Worm (Caenorhabditis elegans): Measurements from ENCODE around the gene lin-2.
A peak's percentile ranks its signal among the peaks of the same experiment; 100 is the strongest.

The lin-2 gene

DNA sequence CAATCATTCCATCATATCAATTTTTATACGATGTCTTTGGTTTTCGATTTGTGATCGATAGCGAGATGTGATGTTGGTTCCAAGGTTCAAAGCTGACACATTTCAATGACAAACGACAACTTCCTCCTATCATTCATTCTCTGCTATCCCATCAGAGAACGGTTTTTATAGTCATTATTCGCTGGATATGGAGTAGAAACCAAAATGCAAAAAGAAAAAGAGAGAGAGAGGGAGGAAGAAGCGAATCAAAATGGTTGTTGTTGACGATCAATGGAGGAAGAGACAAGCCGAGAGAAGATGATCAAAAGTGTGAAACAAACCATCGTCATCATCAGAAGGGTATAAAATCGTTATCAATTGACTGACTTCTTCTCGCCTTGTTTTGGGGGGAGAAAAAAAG lies 11.6 kb upstream of the lin-2 start, which contains the start of gene T24D3.2:
TSS of gene T24D3.2 (plus strand) at position 304 of the 400 bp plus-strand sequence.
- TF ChIP-seq aly-1 (tag; optimal IDR thresholded peaks at IDR 0.05), result no peak

- TF ChIP-seq scrt-1 (GFP tag; IDR thresholded peaks at IDR 0.05) (no peak), flt-1 (GFP tag; IDR thresholded peaks at IDR 0.05) (no peak), sea-1 (GFP tag; conservative IDR thresholded peaks at IDR 0.05) (no peak), ama-1 (optimal IDR thresholded peaks at IDR 0.05) (no peak), ets-7 (tag; optimal IDR thresholded peaks at IDR 0.05) (no peak), ceh-13 (GFP tag; optimal IDR thresholded peaks at IDR 0.05) (no peak)
Observed at ce11 chrX:12422580-12422979, 8.7 kb upstream of the lin-2 start.

- TF ChIP-seq hmg-4 (GFP tag; optimal IDR thresholded peaks at IDR 0.05), result no peak
- TF ChIP-seq ceh-13 (GFP tag; optimal IDR thresholded peaks at IDR 0.05), result no peak
- no peak for TF ChIP-seq hnd-1 (tag; optimal IDR thresholded peaks at IDR 0.05)
- TF ChIP-seq pes-1 (GFP tag; IDR thresholded peaks at IDR 0.05), result no peak
- no peak for TF ChIP-seq sea-1 (GFP tag; conservative IDR thresholded peaks at IDR 0.05)
- TF ChIP-seq flt-1 (GFP tag; IDR thresholded peaks at IDR 0.05), result no peak
- TF ChIP-seq B0310.2 (tag; optimal IDR thresholded peaks at IDR 0.05), result no peak
- no peak for TF ChIP-seq ets-7 (tag; optimal IDR thresholded peaks at IDR 0.05)
- TF ChIP-seq aly-1 (tag; optimal IDR thresholded peaks at IDR 0.05), result no peak
- TF ChIP-seq hmbx-1 (tag; optimal IDR thresholded peaks at IDR 0.05), result no peak
- no peak for TF ChIP-seq tbx-37 (GFP tag; conservative IDR thresholded peaks at IDR 0.05)
Observed at ce11 chrX:12415832-12416231, 2.0 kb upstream of the lin-2 start.

DNA sequence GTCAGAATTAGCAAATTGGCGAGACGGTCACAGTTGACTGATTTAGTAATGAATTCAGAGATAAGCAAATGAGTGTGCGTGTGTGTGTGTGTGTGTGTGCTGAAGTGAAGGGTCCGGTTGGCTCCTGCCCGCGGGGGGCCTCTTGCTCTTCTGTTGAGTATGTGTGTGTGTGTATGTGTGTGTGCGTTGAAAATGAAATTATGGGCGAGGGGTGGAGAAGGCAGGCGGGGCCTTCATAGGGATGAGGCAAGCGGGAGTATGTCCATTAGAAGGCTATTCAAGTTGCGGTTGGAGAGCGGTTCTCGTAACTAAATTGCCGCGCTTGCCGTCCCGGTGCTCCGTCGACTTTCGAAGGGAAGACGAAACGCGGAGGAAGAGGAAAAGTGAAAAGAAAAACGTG lies 6.5 kb downstream of the lin-2 start:
- TF ChIP-seq tbx-37 (GFP tag; conservative IDR thresholded peaks at IDR 0.05) (0 out of 2 replicates have a peak, but pooled peaks have one; percentile 12), B0310.2 (tag; optimal IDR thresholded peaks at IDR 0.05) (no peak), aly-1 (tag; optimal IDR thresholded peaks at IDR 0.05) (peak; percentile 77), scrt-1 (GFP tag; IDR thresholded peaks at IDR 0.05) (0 out of 2 replicates have a peak, but pooled peaks have one; percentile 15), hmg-4 (GFP tag; optimal IDR thresholded peaks at IDR 0.05) (peak; percentile 52), F13C5.2 (tag; optimal IDR thresholded peaks at IDR 0.05) (peak; percentile 0), sea-1 (GFP tag; conservative IDR thresholded peaks at IDR 0.05) (no peak)

ce11 chrX:12406592-12406991 lies 7.2 kb downstream of the lin-2 start:
- TF ChIP-seq pes-1 (GFP tag; IDR thresholded peaks at IDR 0.05), result no peak
- TF ChIP-seq ceh-13 (GFP tag; optimal IDR thresholded peaks at IDR 0.05), result no peak
- TF ChIP-seq tra-4 (tag; optimal IDR thresholded peaks at IDR 0.05), result no peak
- TF ChIP-seq tbx-37 (GFP tag; conservative IDR thresholded peaks at IDR 0.05), result no peak
- TF ChIP-seq ama-1 (optimal IDR thresholded peaks at IDR 0.05), result no peak
- no peak for TF ChIP-seq aly-1 (tag; optimal IDR thresholded peaks at IDR 0.05)
- TF ChIP-seq hnd-1 (tag; optimal IDR thresholded peaks at IDR 0.05), result no peak
- no peak for TF ChIP-seq B0310.2 (tag; optimal IDR thresholded peaks at IDR 0.05)
- TF ChIP-seq ets-7 (tag; optimal IDR thresholded peaks at IDR 0.05), result no peak
- TF ChIP-seq sea-1 (GFP tag; conservative IDR thresholded peaks at IDR 0.05), result no peak
- no peak for TF ChIP-seq hmg-4 (GFP tag; optimal IDR thresholded peaks at IDR 0.05)

DNA sequence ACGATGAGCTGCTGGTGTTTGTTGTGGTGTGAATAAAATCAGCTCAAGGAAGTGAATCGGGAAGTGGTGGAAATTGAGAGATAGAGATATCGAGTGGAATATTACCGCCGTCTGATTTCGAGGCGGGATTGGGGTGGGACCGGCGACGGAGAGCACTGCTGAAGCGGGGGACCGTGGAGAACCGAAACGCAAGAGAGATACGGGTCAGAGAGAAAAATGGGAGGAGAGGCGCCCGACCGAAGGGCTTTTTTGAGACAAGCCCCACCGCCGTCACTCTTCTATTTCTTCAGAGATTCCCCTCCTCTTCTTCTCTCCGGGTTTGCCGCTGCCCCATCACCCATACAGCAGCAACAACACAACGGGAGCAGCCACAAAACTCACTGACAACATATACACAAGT lies 7.8 kb downstream of the lin-2 start:
- TF ChIP-seq ets-7 (tag; optimal IDR thresholded peaks at IDR 0.05) (no peak), flt-1 (GFP tag; IDR thresholded peaks at IDR 0.05) (no peak), F13C5.2 (tag; optimal IDR thresholded peaks at IDR 0.05) (no peak), pes-1 (GFP tag; IDR thresholded peaks at IDR 0.05) (no peak), hmg-4 (GFP tag; optimal IDR thresholded peaks at IDR 0.05) (no peak), aly-1 (tag; optimal IDR thresholded peaks at IDR 0.05) (no peak), ceh-36 (tag; optimal IDR thresholded peaks at IDR 0.05) (no peak), hmbx-1 (tag; optimal IDR thresholded peaks at IDR 0.05) (no peak), B0310.2 (tag; optimal IDR thresholded peaks at IDR 0.05) (no peak), tra-4 (tag; optimal IDR thresholded peaks at IDR 0.05) (no peak), scrt-1 (GFP tag; IDR thresholded peaks at IDR 0.05) (no peak), hnd-1 (tag; optimal IDR thresholded peaks at IDR 0.05) (no peak)

DNA sequence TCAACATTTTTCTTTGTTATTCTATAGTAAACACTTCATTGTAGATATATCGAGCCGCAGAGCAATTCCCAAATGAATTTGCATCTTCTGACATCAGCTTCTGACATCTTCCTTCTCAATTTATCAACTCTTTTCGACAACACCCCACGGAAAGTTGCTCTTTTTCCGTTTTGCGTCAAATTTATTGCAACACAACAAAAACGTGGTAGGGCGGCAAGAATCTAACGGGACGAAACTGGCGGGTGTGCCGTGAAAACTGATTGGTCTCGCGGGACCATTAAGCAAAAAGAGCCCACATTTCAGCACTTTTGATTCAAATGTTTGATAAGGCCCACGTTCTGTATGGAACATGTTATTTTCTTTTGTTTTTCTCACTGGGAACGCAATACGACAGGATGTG lies 9.1 kb downstream of the lin-2 start:
- TF ChIP-seq sea-1 (GFP tag; conservative IDR thresholded peaks at IDR 0.05), result no peak
- TF ChIP-seq tra-4 (tag; optimal IDR thresholded peaks at IDR 0.05), result no peak
- no peak for TF ChIP-seq ceh-36 (tag; optimal IDR thresholded peaks at IDR 0.05)
- TF ChIP-seq tbx-37 (GFP tag; conservative IDR thresholded peaks at IDR 0.05), result no peak
- TF ChIP-seq ama-1 (optimal IDR thresholded peaks at IDR 0.05), result no peak
- TF ChIP-seq hnd-1 (tag; optimal IDR thresholded peaks at IDR 0.05), result no peak
- TF ChIP-seq pes-1 (GFP tag; IDR thresholded peaks at IDR 0.05), result no peak
- no peak for TF ChIP-seq flt-1 (GFP tag; IDR thresholded peaks at IDR 0.05)
- TF ChIP-seq ceh-13 (GFP tag; optimal IDR thresholded peaks at IDR 0.05), result no peak
- no peak for TF ChIP-seq tbx-11 (GFP tag; IDR thresholded peaks at IDR 0.05)
- TF ChIP-seq hmg-4 (GFP tag; optimal IDR thresholded peaks at IDR 0.05), result no peak
- no peak for TF ChIP-seq hmbx-1 (tag; optimal IDR thresholded peaks at IDR 0.05)
- no peak for TF ChIP-seq scrt-1 (GFP tag; IDR thresholded peaks at IDR 0.05)
- TF ChIP-seq B0310.2 (tag; optimal IDR thresholded peaks at IDR 0.05), result no peak

- TF ChIP-seq ama-1 (optimal IDR thresholded peaks at IDR 0.05) (no peak), tbx-11 (GFP tag; IDR thresholded peaks at IDR 0.05) (0 out of 2 replicates have a peak, but pooled peaks have one; percentile 18), tra-4 (tag; optimal IDR thresholded peaks at IDR 0.05) (no peak), pes-1 (GFP tag; IDR thresholded peaks at IDR 0.05) (no peak), sea-1 (GFP tag; conservative IDR thresholded peaks at IDR 0.05) (no peak), ceh-36 (tag; optimal IDR thresholded peaks at IDR 0.05) (no peak), hnd-1 (tag; optimal IDR thresholded peaks at IDR 0.05) (no peak), hmbx-1 (tag; optimal IDR thresholded peaks at IDR 0.05) (no peak), ceh-13 (GFP tag; optimal IDR thresholded peaks at IDR 0.05) (no peak), flt-1 (GFP tag; IDR thresholded peaks at IDR 0.05) (peak; percentile 15; the same call in 1 of the 2 replicates), hmg-4 (GFP tag; optimal IDR thresholded peaks at IDR 0.05) (no peak), B0310.2 (tag; optimal IDR thresholded peaks at IDR 0.05) (no peak), F13C5.2 (tag; optimal IDR thresholded peaks at IDR 0.05) (peak; percentile 18), ets-7 (tag; optimal IDR thresholded peaks at IDR 0.05) (no peak), scrt-1 (GFP tag; IDR thresholded peaks at IDR 0.05) (no peak), aly-1 (tag; optimal IDR thresholded peaks at IDR 0.05) (peak; percentile 32), tbx-37 (GFP tag; conservative IDR thresholded peaks at IDR 0.05) (no peak)
Observed at ce11 chrX:12393786-12394308, 20.0 kb downstream of the lin-2 start, which contains the start of gene F17E5.2. Gene F17E5.2 (plus strand): TSS chrX:12394258.

All from whole organism, early embryonic.